Fruit fly (Drosophila melanogaster) whole organism, embryonic: ENCODE results near the gene Srp19.
A peak's percentile ranks its signal among the peaks of the same experiment; 100 is the strongest.

Experiments
- ATbp ChIP-seq: fragments of 200-800 bp; sonication (Bioruptor generic); optimal IDR thresholded peaks from 2 replicates; lab custom pipeline; 2017; ENCODE audit warnings: missing biosample characterization, mild to moderate bottlenecking, missing genetic modification characterization, missing genetic modification reagents
- BEAF-32 ChIP-seq: fragments of 200-800 bp; sonication (Bioruptor generic); optimal IDR thresholded peaks from 3 replicates; lab custom pipeline; 2017; ENCODE audit warnings: missing biosample characterization, missing genetic modification characterization, mild to moderate bottlenecking, moderate library complexity, missing genetic modification reagents
- C15 ChIP-seq: fragments of 200-800 bp; sonication (Bioruptor generic); IDR thresholded peaks from 3 replicates; pipeline ENCODE4 v1.3.6; 2022; ENCODE audit warnings: missing biosample characterization, missing genetic modification characterization
- CG10274 ChIP-seq: fragments of 200-800 bp; sonication (Bioruptor generic); optimal IDR thresholded peaks from 3 replicates; lab custom pipeline; 2017; ENCODE audit warnings: missing biosample characterization, mild to moderate bottlenecking, missing genetic modification characterization
- CG10321 ChIP-seq: fragments of 200-800 bp; sonication (Bioruptor generic); IDR thresholded peaks from 2 replicates; pipeline ENCODE4 v1.3.6; 2022; ENCODE audit warnings: missing biosample characterization, missing genetic modification characterization
- CG15514 ChIP-seq: fragments of 200-800 bp; sonication (Bioruptor generic); optimal IDR thresholded peaks from 3 replicates; lab custom pipeline; 2017; ENCODE audit warnings: missing biosample characterization, missing genetic modification characterization, mild to moderate bottlenecking, moderate library complexity, missing genetic modification reagents
- CG18476 ChIP-seq: fragments of 200-800 bp; sonication (Bioruptor generic); optimal IDR thresholded peaks from 2 replicates; lab custom pipeline; 2016; ENCODE audit warnings: missing biosample characterization, mild to moderate bottlenecking, missing genetic modification characterization
- CG2875 ChIP-seq: fragments of 200-800 bp; sonication (Bioruptor generic); optimal IDR thresholded peaks from 2 replicates; lab custom pipeline; 2017; ENCODE audit warnings: missing biosample characterization, mild to moderate bottlenecking, missing genetic modification characterization, missing genetic modification reagents
- CG34422 ChIP-seq: fragments of 200-800 bp; sonication (Bioruptor generic); IDR thresholded peaks from 3 replicates; pipeline ENCODE4 v1.3.6; 2022; ENCODE audit warnings: missing biosample characterization, missing genetic modification characterization
- CG5245 ChIP-seq: fragments of 200-800 bp; sonication (Bioruptor generic); optimal IDR thresholded peaks from 3 replicates; lab custom pipeline; 2016; ENCODE audit warnings: missing biosample characterization, missing genetic modification characterization
- CG7839 ChIP-seq: fragments of 200-800 bp; sonication (Bioruptor generic); optimal IDR thresholded peaks from 3 replicates; lab custom pipeline; 2018; ENCODE audit warnings: missing biosample characterization, mild to moderate bottlenecking, missing genetic modification characterization, moderate library complexity
- Dad ChIP-seq: fragments of 200-800 bp; sonication (Bioruptor generic); optimal IDR thresholded peaks from 3 replicates; lab custom pipeline; 2016; ENCODE audit warnings: missing biosample characterization, missing genetic modification characterization
- Deaf1 ChIP-seq: fragments of 200-800 bp; optimal IDR thresholded peaks from 3 replicates; lab custom pipeline; 2019; ENCODE audit warnings: missing biosample characterization, mild to moderate bottlenecking, missing genetic modification characterization, moderate library complexity
- Dll ChIP-seq: fragments of 200-800 bp; sonication (Bioruptor generic); IDR thresholded peaks from 4 replicates; pipeline ENCODE4 v1.3.6; 2022; ENCODE audit warnings: missing biosample characterization, missing genetic modification characterization; ENCODE audit not compliant: partially characterized antibody
- Drgx ChIP-seq: fragments of 200-800 bp; sonication (Bioruptor generic); IDR thresholded peaks from 2 replicates; pipeline ENCODE4 v1.3.6; 2022; ENCODE audit warnings: missing biosample characterization, missing genetic modification characterization
- H2.0 ChIP-seq: fragments of 200-800 bp; sonication (Bioruptor generic); IDR thresholded peaks from 2 replicates; pipeline ENCODE4 v1.3.6; 2022; ENCODE audit warnings: missing biosample characterization, missing genetic modification characterization
- Hand ChIP-seq: fragments of 200-800 bp; sonication (Bioruptor generic); optimal IDR thresholded peaks from 2 replicates; lab custom pipeline; 2017; ENCODE audit warnings: mild to moderate bottlenecking, missing biosample characterization, missing genetic modification reagents, missing genetic modification characterization
- HmgZ ChIP-seq: fragments of 200-800 bp; sonication (Bioruptor generic); optimal IDR thresholded peaks from 2 replicates; lab custom pipeline; 2018; ENCODE audit warnings: missing biosample characterization, mild to moderate bottlenecking, missing genetic modification characterization
- Med ChIP-seq: fragments of 200-800 bp; sonication (Bioruptor generic); peaks from one replicate; lab custom pipeline; 2016; ENCODE audit warnings: missing biosample characterization, missing genetic modification characterization, mild to moderate bottlenecking, inconsistent platforms, moderate library complexity
- Meics ChIP-seq: fragments of 200-800 bp; sonication (Bioruptor generic); optimal IDR thresholded peaks from 2 replicates; lab custom pipeline; 2017; ENCODE audit warnings: missing biosample characterization, mild to moderate bottlenecking, missing genetic modification characterization
- Mrtf ChIP-seq: fragments of 200-800 bp; sonication (Bioruptor generic); IDR thresholded peaks from 3 replicates; pipeline ENCODE4 v1.3.6; 2022; ENCODE audit warnings: missing biosample characterization, missing genetic modification characterization
- Rx ChIP-seq: fragments of 200-800 bp; sonication (Bioruptor generic); IDR thresholded peaks from 2 replicates; pipeline ENCODE4 v1.3.6; 2022; ENCODE audit warnings: missing biosample characterization, missing genetic modification characterization
- Sox102F ChIP-seq: fragments of 200-800 bp; sonication (Bioruptor generic); optimal IDR thresholded peaks from 2 replicates; lab custom pipeline; 2018; ENCODE audit warnings: missing biosample characterization, mild to moderate bottlenecking, missing genetic modification characterization, moderate library complexity
- Stat92E ChIP-seq, 3 experiments: fragments of >200 bp in 2 of 3; fragments of 200-800 bp in 1 of 3; sonication (Bioruptor generic) in 1 of 3; optimal IDR thresholded peaks; 2 replicates each; lab custom pipeline; 2017 to 2019; ENCODE audit warnings: missing biosample characterization in 3 of 3, missing genetic modification characterization in 3 of 3, mild to moderate bottlenecking in 1 of 3, moderate library complexity in 1 of 3
- TFAM ChIP-seq: fragments of 200-800 bp; sonication (Bioruptor generic); optimal IDR thresholded peaks from 2 replicates; lab custom pipeline; 2017; ENCODE audit warnings: missing biosample characterization, missing genetic modification characterization, inconsistent platforms
- Vsx1 ChIP-seq: fragments of 200-800 bp; sonication (Bioruptor generic); optimal IDR thresholded peaks from 2 replicates; lab custom pipeline; 2017; ENCODE audit warnings: missing biosample characterization, mild to moderate bottlenecking, missing genetic modification characterization, missing genetic modification reagents
- Xbp1 ChIP-seq: fragments of 200-800 bp; sonication (Bioruptor generic); optimal IDR thresholded peaks from 3 replicates; lab custom pipeline; 2016; ENCODE audit warnings: missing biosample characterization, mild to moderate bottlenecking, missing genetic modification characterization
- ab ChIP-seq: fragments of 200-800 bp; sonication (Bioruptor generic); optimal IDR thresholded peaks from 2 replicates; lab custom pipeline; 2016; ENCODE audit warnings: missing biosample characterization, missing genetic modification characterization
- al ChIP-seq: fragments of 200-800 bp; sonication (Bioruptor generic); IDR thresholded peaks from 2 replicates; pipeline ENCODE4 v1.3.6; 2022; ENCODE audit warnings: missing biosample characterization, missing genetic modification characterization
- ash1 ChIP-seq: fragments of 200-800 bp; sonication (Bioruptor generic); optimal IDR thresholded peaks from 2 replicates; lab custom pipeline; 2018; ENCODE audit warnings: missing biosample characterization, mild to moderate bottlenecking, missing genetic modification characterization
- bab2 ChIP-seq: fragments of 200-800 bp; sonication (Bioruptor generic); optimal IDR thresholded peaks from 2 replicates; lab custom pipeline; 2016; ENCODE audit warnings: missing biosample characterization, missing genetic modification characterization
- bbx ChIP-seq: fragments of 200-800 bp; sonication (Bioruptor generic); IDR thresholded peaks from 2 replicates; pipeline ENCODE4 v1.3.6; 2022; ENCODE audit warnings: missing biosample characterization, missing genetic modification characterization; ENCODE audit not compliant: partially characterized antibody
- bigmax ChIP-seq: fragments of 200-800 bp; sonication (Bioruptor generic); optimal IDR thresholded peaks from 2 replicates; lab custom pipeline; 2018; ENCODE audit warnings: missing biosample characterization, mild to moderate bottlenecking, missing genetic modification characterization
- cas ChIP-seq: fragments of 200-800 bp; sonication (Bioruptor generic); IDR thresholded peaks from 2 replicates; pipeline ENCODE4 v1.3.6; 2022; ENCODE audit warnings: missing biosample characterization, missing genetic modification characterization
- crol ChIP-seq: fragments of 200-800 bp; sonication (Bioruptor generic); IDR thresholded peaks from 2 replicates; pipeline ENCODE4 v1.3.6; 2022; ENCODE audit warnings: missing biosample characterization, missing genetic modification characterization
- cwo ChIP-seq: fragments of 200-800 bp; sonication (Bioruptor generic); optimal IDR thresholded peaks from 3 replicates; lab custom pipeline; 2017; ENCODE audit warnings: missing biosample characterization, missing genetic modification characterization, mild to moderate bottlenecking, moderate library complexity, missing genetic modification reagents
- dan ChIP-seq: fragments of 200-800 bp; sonication (Bioruptor generic); IDR thresholded peaks from 2 replicates; pipeline ENCODE4 v1.3.6; 2022; ENCODE audit warnings: missing biosample characterization, missing genetic modification characterization
- danr ChIP-seq: fragments of 200-800 bp; sonication (Bioruptor generic); IDR thresholded peaks from 2 replicates; pipeline ENCODE4 v1.3.6; 2022; ENCODE audit warnings: missing biosample characterization, missing genetic modification characterization
- dpn ChIP-seq, 2 experiments: fragments of 200-800 bp; sonication (Bioruptor generic); optimal IDR thresholded peaks; 3 replicates each; lab custom pipeline; 2016; ENCODE audit warnings: missing biosample characterization in 2 of 2, missing genetic modification characterization in 2 of 2
- emc ChIP-seq: fragments of 200-800 bp; sonication (Bioruptor generic); optimal IDR thresholded peaks from 2 replicates; lab custom pipeline; 2016; ENCODE audit warnings: missing biosample characterization, missing genetic modification characterization
- exex ChIP-seq: fragments of 200-800 bp; sonication (Bioruptor generic); optimal IDR thresholded peaks from 4 replicates; lab custom pipeline; 2018; ENCODE audit warnings: missing biosample characterization, mild to moderate bottlenecking, missing genetic modification characterization, moderate library complexity
- ftz-f1 ChIP-seq: fragments of 200-800 bp; sonication (Bioruptor generic); optimal IDR thresholded peaks from 2 replicates; lab custom pipeline; 2016; ENCODE audit warnings: missing biosample characterization, missing genetic modification characterization
- ham ChIP-seq: fragments of 200-800 bp; sonication (Bioruptor generic); IDR thresholded peaks from 2 replicates; pipeline ENCODE4 v1.3.6; 2022; ENCODE audit warnings: missing biosample characterization, missing genetic modification characterization
- her ChIP-seq: fragments of 200-800 bp; sonication (Bioruptor generic); optimal IDR thresholded peaks from 2 replicates; lab custom pipeline; 2016; ENCODE audit warnings: missing biosample characterization, missing genetic modification characterization
- ind ChIP-seq: fragments of 200-800 bp; sonication (Bioruptor generic); optimal IDR thresholded peaks from 3 replicates; lab custom pipeline; 2016; ENCODE audit warnings: missing biosample characterization, missing genetic modification characterization
- ken ChIP-seq: fragments of 200-800 bp; sonication (Bioruptor generic); IDR thresholded peaks from 3 replicates; pipeline ENCODE4 v1.3.6; 2022; ENCODE audit warnings: missing biosample characterization, missing genetic modification characterization
- pros ChIP-seq: fragments of 200-800 bp; sonication (Bioruptor generic); optimal IDR thresholded peaks from 3 replicates; lab custom pipeline; 2019; ENCODE audit warnings: missing biosample characterization, mild to moderate bottlenecking, missing genetic modification characterization, moderate library complexity
- repo ChIP-seq: fragments of 200-800 bp; sonication (Bioruptor generic); optimal IDR thresholded peaks from 2 replicates; lab custom pipeline; 2016; ENCODE audit warnings: missing biosample characterization, missing genetic modification characterization
- sd ChIP-seq: fragments of 200-800 bp; sonication (Bioruptor generic); optimal IDR thresholded peaks from 3 replicates; lab custom pipeline; 2018; ENCODE audit warnings: missing biosample characterization, mild to moderate bottlenecking, missing genetic modification characterization, moderate library complexity
- sens ChIP-seq: fragments of 200-800 bp; sonication (Bioruptor generic); peaks from one replicate; lab custom pipeline; 2016; ENCODE audit warnings: missing biosample characterization, missing genetic modification characterization
- stwl ChIP-seq: fragments of 200-800 bp; sonication (Bioruptor generic); optimal IDR thresholded peaks from 3 replicates; lab custom pipeline; 2018; ENCODE audit warnings: missing biosample characterization, mild to moderate bottlenecking, missing genetic modification characterization, moderate library complexity

Gene Srp19

DNA sequence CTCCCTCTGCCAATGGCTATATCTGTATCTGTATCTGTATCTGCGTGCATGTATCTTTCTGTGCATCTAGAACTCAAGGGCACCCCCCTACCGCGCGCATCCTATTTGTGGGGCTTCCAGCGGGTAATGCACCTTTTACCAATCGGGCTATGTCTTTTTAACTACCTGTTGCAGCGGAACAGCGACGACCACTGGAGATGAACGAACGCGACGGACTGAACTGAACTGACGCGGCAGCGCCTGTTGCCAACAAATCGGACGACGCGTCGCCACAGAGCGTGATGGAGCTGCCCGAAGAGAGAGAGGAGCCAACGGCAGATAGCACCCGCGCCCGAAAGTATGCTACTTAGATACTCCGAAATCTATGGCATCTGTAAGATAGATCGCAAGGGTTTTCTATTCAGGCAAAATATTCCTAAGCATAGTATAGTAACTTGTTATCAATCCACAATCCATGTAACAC, 2.8 kb downstream of the Srp19 start, which contains the start of gene Cln7 (continued):
- TF ChIP-seq pros (GFP tag; lab: Kevin White, UChicago) (peak; percentile 64), Rx (no peak), CG10274 (GFP tag; lab: Kevin White, UChicago) (no peak), Dad (GFP tag; lab: Kevin White, UChicago) (no peak), Hand (GFP tag; lab: Kevin White, UChicago) (peak; percentile 62), ash1 (GFP tag; lab: Kevin White, UChicago) (no peak), ftz-f1 (GFP tag; lab: Kevin White, UChicago) (peak; percentile 61), sd (no peak), Vsx1 (GFP tag; lab: Kevin White, UChicago) (no peak), her (GFP tag; lab: Kevin White, UChicago) (no peak), CG34422 (peak; percentile 52; the same call in 1 of the 3 replicates), ind (GFP tag; lab: Kevin White, UChicago) (no peak), bigmax (GFP tag; lab: Kevin White, UChicago) (peak; percentile 59), Mrtf (no peak), BEAF-32 (GFP tag; lab: Kevin White, UChicago) (no peak), cas (GFP tag; lab: Robert Waterston, UW) (no peak), CG5245 (no peak), Deaf1 (tag; lab: Kevin White, UChicago) (peak; percentile 86), CG2875 (GFP tag; lab: Kevin White, UChicago) (peak; percentile 39), dan (no peak), CG18476 (no peak), CG15514 (GFP tag; lab: Kevin White, UChicago) (peak; percentile 51), cwo (GFP tag; lab: Kevin White, UChicago) (no peak), H2.0 (GFP tag; lab: Robert Waterston, UW) (no peak), danr (GFP tag; lab: Robert Waterston, UW) (no peak), Med (GFP tag; lab: Kevin White, UChicago) (peak; percentile 92), Sox102F (GFP tag; lab: Kevin White, UChicago) (no peak), al (GFP tag; lab: Robert Waterston, UW) (no peak), Stat92E (GFP tag; optimal IDR thresholded peaks at IDR 0.05; lab: Kevin White, UChicago) (peak in 1 of 3 experiments; percentile 88), ken (no peak; the same call in 2 of the 3 replicates), stwl (tag; lab: Kevin White, UChicago) (no peak), Xbp1 (GFP tag; lab: Kevin White, UChicago) (no peak), bab2 (GFP tag; lab: Kevin White, UChicago) (no peak), TFAM (GFP tag; lab: Kevin White, UChicago) (no peak), CG10321 (no peak), Meics (GFP tag; lab: Kevin White, UChicago) (peak; percentile 10), Dll (GFP tag; lab: Robert Waterston, UW) (0 out of 4 replicates have a peak, but pooled peaks have one; percentile 24), repo (GFP tag; lab: Kevin White, UChicago) (peak; percentile 20), emc (GFP tag; lab: Kevin White, UChicago) (no peak), HmgZ (tag; lab: Kevin White, UChicago) (peak; percentile 43), exex (tag; lab: Kevin White, UChicago) (peak; percentile 43), CG7839 (tag; lab: Kevin White, UChicago) (peak; percentile 25), ham (GFP tag; lab: Robert Waterston, UW) (no peak), sens (GFP tag; lab: Kevin White, UChicago) (peak; percentile 90), bbx (GFP tag; lab: Robert Waterston, UW) (peak; percentile 62), crol (peak; percentile 86), C15 (GFP tag; lab: Robert Waterston, UW) (peak; percentile 29; the same call in 1 of the 3 replicates), ATbp (GFP tag; lab: Kevin White, UChicago) (no peak), Drgx (GFP tag; lab: Robert Waterston, UW) (peak; percentile 42; the same call in 1 of the 2 replicates), dpn (GFP tag; optimal IDR thresholded peaks at IDR 0.05; lab: Kevin White, UChicago) (no peak), ab (GFP tag; lab: Kevin White, UChicago) (no peak)
